Fruit fly (Drosophila melanogaster) whole organism, embryonic: ENCODE results near the gene CG15865.

Experiments used
- CG16779 ChIP-seq: fragments of 200-800 bp; sonication (Bioruptor generic); IDR thresholded peaks from 2 replicates; pipeline ENCODE4 v1.3.6; 2022; ENCODE audit warnings: missing biosample characterization, missing genetic modification characterization
- CG2120 ChIP-seq: fragments of 200-800 bp; sonication (Bioruptor generic); optimal IDR thresholded peaks from 3 replicates; lab custom pipeline; 2016; ENCODE audit warnings: missing biosample characterization, missing genetic modification characterization
- croc ChIP-seq: fragments of 200-800 bp; sonication (Bioruptor generic); conservative IDR thresholded peaks from 3 replicates; pipeline ENCODE4 v1.3.6; 2022; ENCODE audit warnings: missing biosample characterization, missing genetic modification characterization
- prd ChIP-seq, 3 experiments: fragments of >200 bp in 2 of 3; fragments of 200-800 bp in 1 of 3; sonication (Bioruptor generic) in 1 of 3; optimal IDR thresholded peaks in 2 of 3; IDR thresholded peaks in 1 of 3; 2 replicates in 2 of 3; 3 replicates in 1 of 3; pipeline versions ENCODE4 v1.3.6 to Lab custom; 2017 to 2022; ENCODE audit warnings: missing biosample characterization in 1 of 3, missing genetic modification characterization in 1 of 3

dm6 chrX:16655724-16656235 lies 8.5 kb downstream of the CG15865 start:
- TF ChIP-seq prd (optimal IDR thresholded peaks at IDR 0.05; lab: Kevin White, UChicago) (no peak), prd (GFP tag; IDR thresholded peaks at IDR 0.05; lab: Robert Waterston, UW) (no peak), CG16779 (GFP tag; lab: Robert Waterston, UW) (no peak), CG2120 (GFP tag; lab: Kevin White, UChicago) (peak; percentile 23), croc (GFP tag; lab: Robert Waterston, UW) (no peak)
